Fruit fly (Drosophila melanogaster) S2 (cell line): Measurements from ENCODE around the gene CG6136.

Experiments
- CG8478 ChIP-seq: fragments of >200 bp; optimal IDR thresholded peaks from 2 replicates; lab custom pipeline; 2018
- CTCF ChIP-seq, 2 experiments: fragments of >200 bp; optimal IDR thresholded peaks; 2 replicates each; lab custom pipeline; 2018

DNA sequence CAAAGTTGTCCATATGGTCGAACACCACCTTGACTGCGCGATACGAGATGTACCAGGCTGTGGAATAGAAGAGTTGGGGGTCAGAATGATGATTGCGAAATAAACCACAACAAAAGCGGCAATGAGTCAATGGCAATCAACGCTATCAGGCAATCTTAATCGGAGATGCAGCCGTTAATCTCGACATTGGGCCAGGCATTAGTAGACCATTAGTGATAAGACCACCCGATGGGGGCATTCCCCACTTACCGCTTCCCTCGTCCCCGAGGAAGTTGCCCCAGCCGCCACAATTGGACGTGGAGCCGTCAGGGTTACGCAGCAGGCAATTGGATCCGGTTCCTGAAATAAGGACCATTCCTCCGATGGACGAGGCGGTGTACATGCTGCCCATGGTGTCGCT, 32.9 kb downstream of the CG6136 start:
- TF ChIP-seq CTCF (optimal IDR thresholded peaks at IDR 0.05; lab: Kevin White, UChicago), result no peak
- TF ChIP-seq CG8478 (lab: Kevin White, UChicago), result no peak
